Worm (Caenorhabditis elegans): ENCODE measurements around the gene rbm-34.
A peak's percentile ranks its signal among the peaks of the same experiment; 100 is the strongest.

Gene rbm-34

ce11 chrIV:12124314-12125084, 39.3 kb downstream of the rbm-34 start, which contains the start of gene dhhc-6:
TSS of gene dhhc-6 (plus strand) at chrIV:12124952.
- no peak for TF ChIP-seq ama-1 (optimal IDR thresholded peaks at IDR 0.05)
- no peak for TF ChIP-seq mdl-1 (tag; optimal IDR thresholded peaks at IDR 0.05)
- no peak for TF ChIP-seq sup-37 (GFP tag; optimal IDR thresholded peaks at IDR 0.05)
- no peak for TF ChIP-seq efl-1 (optimal IDR thresholded peaks at IDR 0.05)
- TF ChIP-seq efl-1 (GFP tag; optimal IDR thresholded peaks at IDR 0.05 in 1 of 2), result no peak
- no peak for TF ChIP-seq hlh-4 (tag; optimal IDR thresholded peaks at IDR 0.05)
- no peak for TF ChIP-seq dsc-1 (tag; optimal IDR thresholded peaks at IDR 0.05)
- no peak for TF ChIP-seq aly-2 (tag; optimal IDR thresholded peaks at IDR 0.05)
- TF ChIP-seq unc-62 (GFP tag; optimal IDR thresholded peaks at IDR 0.05), result no peak
- no peak for TF ChIP-seq C04F5.9 (tag; optimal IDR thresholded peaks at IDR 0.05)
- TF ChIP-seq ceh-8 (GFP tag; optimal IDR thresholded peaks at IDR 0.05), result no peak

ce11 chrIV:12126740-12127472, 41.7 kb downstream of the rbm-34 start:
- TF ChIP-seq nhr-47 (tag; optimal IDR thresholded peaks at IDR 0.05) (peak; percentile 27), xbp-1 (tag; optimal IDR thresholded peaks at IDR 0.05) (no peak), sptf-1 (tag; optimal IDR thresholded peaks at IDR 0.05) (no peak), swsn-7 (tag; optimal IDR thresholded peaks at IDR 0.05) (no peak), ztf-4 (tag; optimal IDR thresholded peaks at IDR 0.05) (no peak), fkh-8 (tag; optimal IDR thresholded peaks at IDR 0.05) (peak; percentile 55), zip-4 (GFP tag; optimal IDR thresholded peaks at IDR 0.05) (no peak), C16A3.4 (tag; optimal IDR thresholded peaks at IDR 0.05) (no peak), mep-1 (tag; optimal IDR thresholded peaks at IDR 0.05) (peak; percentile 2), unc-130 (tag; optimal IDR thresholded peaks at IDR 0.05) (no peak), lir-3 (tag; optimal IDR thresholded peaks at IDR 0.05; ENCODE audit: poor library complexity) (no peak), snu-23 (GFP tag; optimal IDR thresholded peaks at IDR 0.05) (no peak), ets-5 (GFP tag; IDR thresholded peaks at IDR 0.05) (no peak), fos-1 (tag; optimal IDR thresholded peaks at IDR 0.05) (no peak), nhr-90 (tag; optimal IDR thresholded peaks at IDR 0.05; ENCODE audit: poor library complexity) (no peak), irx-1 (tag; optimal IDR thresholded peaks at IDR 0.05) (no peak), lin-14 (GFP tag; optimal IDR thresholded peaks at IDR 0.05) (peak; percentile 51), blmp-1 (tag; optimal IDR thresholded peaks at IDR 0.05) (no peak), lin-13 (GFP tag; optimal IDR thresholded peaks at IDR 0.05) (no peak), nhr-71 (tag; optimal IDR thresholded peaks at IDR 0.05) (peak; percentile 26)

- TF ChIP-seq lsy-2 (tag; optimal IDR thresholded peaks at IDR 0.05) (peak in 1 of 2 experiments; percentile 48), irx-1 (tag; optimal IDR thresholded peaks at IDR 0.05) (no peak), efl-1 (optimal IDR thresholded peaks at IDR 0.05) (no peak), efl-1 (GFP tag; optimal IDR thresholded peaks at IDR 0.05 in 1 of 2) (peak in 1 of 2 experiments; percentile 76), Y116A8C.19 (tag; optimal IDR thresholded peaks at IDR 0.05; ENCODE audit: borderline replicate concordance) (no peak), mdl-1 (tag; optimal IDR thresholded peaks at IDR 0.05) (peak in 1 of 2 experiments; percentile 26), ceh-82 (tag; optimal IDR thresholded peaks at IDR 0.05) (peak in 1 of 3 experiments; percentile 10), nhr-85 (tag) (peak; percentile 60), lin-14 (GFP tag; optimal IDR thresholded peaks at IDR 0.05) (peak; percentile 60)
Measured at ce11 chrIV:12127838-12128237, 42.6 kb downstream of the rbm-34 start.

ce11 chrIV:12128708-12129107, 43.5 kb downstream of the rbm-34 start:
- TF ChIP-seq zag-1 (tag; optimal IDR thresholded peaks at IDR 0.05) (no peak), rnt-1 (tag; optimal IDR thresholded peaks at IDR 0.05) (no peak), C04F5.9 (tag; optimal IDR thresholded peaks at IDR 0.05) (no peak), jun-1 (tag; optimal IDR thresholded peaks at IDR 0.05) (no peak), tbx-2 (tag; optimal IDR thresholded peaks at IDR 0.05) (no peak), blmp-1 (tag; optimal IDR thresholded peaks at IDR 0.05) (no peak), lin-14 (GFP tag; optimal IDR thresholded peaks at IDR 0.05) (peak; percentile 23), aly-2 (tag; optimal IDR thresholded peaks at IDR 0.05) (no peak), hlh-17 (GFP tag; optimal IDR thresholded peaks at IDR 0.05; ENCODE audit: borderline replicate concordance) (no peak), nhr-85 (tag) (peak; percentile 14), efl-1 (optimal IDR thresholded peaks at IDR 0.05) (no peak), efl-1 (GFP tag; optimal IDR thresholded peaks at IDR 0.05 in 1 of 2) (no peak), pax-3 (tag; optimal IDR thresholded peaks at IDR 0.05) (no peak), lin-15B (tag; optimal IDR thresholded peaks at IDR 0.05) (no peak), nhr-84 (tag; optimal IDR thresholded peaks at IDR 0.05) (no peak), snpc-4 (tag; optimal IDR thresholded peaks at IDR 0.05) (no peak), dsc-1 (tag; optimal IDR thresholded peaks at IDR 0.05) (no peak), nhr-90 (tag; optimal IDR thresholded peaks at IDR 0.05; ENCODE audit: poor library complexity) (no peak), mdl-1 (tag; optimal IDR thresholded peaks at IDR 0.05) (no peak), unc-30 (tag; optimal IDR thresholded peaks at IDR 0.05) (no peak), snu-23 (GFP tag; optimal IDR thresholded peaks at IDR 0.05) (no peak)

All from whole organism, L1 larva.